Fruit fly (Drosophila melanogaster) whole organism, embryonic: ENCODE data around the gene DopEcR.

ENCODE experiments used
- CG12299 ChIP-seq: fragments of 200-800 bp; sonication (Bioruptor generic); optimal IDR thresholded peaks from 2 replicates; lab custom pipeline; 2018; ENCODE audit warnings: missing biosample characterization, mild to moderate bottlenecking, missing genetic modification characterization
- CG15601 ChIP-seq: fragments of 200-800 bp; sonication (Bioruptor generic); optimal IDR thresholded peaks from 3 replicates; lab custom pipeline; 2019; ENCODE audit warnings: missing biosample characterization, mild to moderate bottlenecking, missing genetic modification characterization, moderate library complexity
- CG42726 ChIP-seq: fragments of 200-800 bp; sonication (Bioruptor generic); IDR thresholded peaks from 2 replicates; pipeline ENCODE4 v1.3.6; 2022; ENCODE audit warnings: missing biosample characterization, missing genetic modification characterization; ENCODE audit not compliant: partially characterized antibody
- CG4820 ChIP-seq: fragments of 200-800 bp; sonication (Bioruptor generic); optimal IDR thresholded peaks from 3 replicates; lab custom pipeline; 2016; ENCODE audit warnings: missing biosample characterization, missing genetic modification characterization
- CG7357 ChIP-seq: fragments of 200-800 bp; sonication (Bioruptor generic); IDR thresholded peaks from 3 replicates; pipeline ENCODE4 v1.3.6; 2022; ENCODE audit warnings: missing biosample characterization, missing genetic modification characterization
- Ets97D ChIP-seq: fragments of 200-800 bp; sonication (Bioruptor generic); optimal IDR thresholded peaks from 3 replicates; lab custom pipeline; 2016; ENCODE audit warnings: missing biosample characterization, missing genetic modification characterization
- HLH4C ChIP-seq: fragments of 200-800 bp; sonication (Bioruptor generic); IDR thresholded peaks from 3 replicates; pipeline ENCODE4 v1.3.6; 2022; ENCODE audit warnings: missing biosample characterization, missing genetic modification characterization; ENCODE audit not compliant: partially characterized antibody
- Tbp ChIP-seq: fragments of >200 bp; optimal IDR thresholded peaks from 2 replicates; lab custom pipeline; 2018; ENCODE audit warnings: missing biosample characterization, missing genetic modification characterization
- pb ChIP-seq: fragments of 200-800 bp; sonication (Bioruptor generic); optimal IDR thresholded peaks from 3 replicates; lab custom pipeline; 2016; ENCODE audit warnings: missing biosample characterization, missing genetic modification characterization
- shn ChIP-seq: fragments of 200-800 bp; sonication (Bioruptor generic); optimal IDR thresholded peaks from 3 replicates; lab custom pipeline; 2016; ENCODE audit warnings: missing biosample characterization, missing genetic modification characterization

dm6 chr3L:4392851-4393250 is 12.7 kb upstream of the DopEcR start:
- TF ChIP-seq CG4820 (GFP tag; lab: Kevin White, UChicago) (no peak), shn (GFP tag; lab: Kevin White, UChicago) (no peak), Ets97D (GFP tag; lab: Kevin White, UChicago) (no peak), pb (GFP tag; lab: Kevin White, UChicago) (no peak), Tbp (GFP tag; lab: Kevin White, UChicago) (no peak), CG15601 (tag; lab: Kevin White, UChicago) (no peak), CG12299 (no peak), CG7357 (GFP tag; lab: Robert Waterston, UW) (no peak), CG42726 (GFP tag; lab: Robert Waterston, UW) (no peak), HLH4C (no peak)
